Worm (Caenorhabditis elegans): ENCODE data around the gene F11F1.1.
"Not testable (repeated sequence)": the region's sequence is repeated elsewhere in the genome, so short reads cannot be mapped to it uniquely, and the experiment has no call there.

Gene F11F1.1

DNA sequence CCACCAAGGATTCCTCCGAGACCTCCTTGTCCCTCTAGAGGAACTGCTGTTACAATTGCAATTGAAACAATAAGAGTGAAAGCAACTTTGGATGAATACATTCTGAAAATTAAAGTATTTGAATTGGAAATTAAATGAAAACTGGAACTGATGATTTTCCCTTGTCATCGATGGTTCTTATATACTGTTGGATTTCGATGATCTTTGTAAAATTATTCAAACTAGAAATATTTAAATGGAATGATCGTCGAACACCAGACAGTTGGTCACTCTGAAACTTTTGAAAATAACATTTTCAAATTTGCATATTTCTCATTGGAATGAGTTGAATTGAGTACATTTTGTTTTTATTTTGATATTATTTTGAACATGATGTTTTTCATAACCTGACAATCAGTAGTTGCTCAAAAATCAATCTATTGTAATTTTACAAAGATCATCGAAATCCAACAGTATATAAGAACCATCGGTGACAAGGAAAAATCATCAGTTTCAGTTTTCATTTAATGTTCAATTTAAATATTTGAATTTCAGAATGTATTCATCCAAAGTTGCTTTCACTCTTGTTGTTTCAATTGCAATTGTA lies 6.4 kb downstream of the F11F1.1 start, which contains the start of the genes srlf-9 and srlf-10:
srlf-9 (minus strand) TSS at position 101 of the 586 bp plus-strand sequence.
srlf-10 (plus strand) TSS at position 536 of the 586 bp plus-strand sequence.
- not testable (repeated sequence) for TF ChIP-seq ama-1 (optimal IDR thresholded peaks at IDR 0.05); flt-1 (GFP tag; IDR thresholded peaks at IDR 0.05); aly-1 (tag; optimal IDR thresholded peaks at IDR 0.05)

DNA sequence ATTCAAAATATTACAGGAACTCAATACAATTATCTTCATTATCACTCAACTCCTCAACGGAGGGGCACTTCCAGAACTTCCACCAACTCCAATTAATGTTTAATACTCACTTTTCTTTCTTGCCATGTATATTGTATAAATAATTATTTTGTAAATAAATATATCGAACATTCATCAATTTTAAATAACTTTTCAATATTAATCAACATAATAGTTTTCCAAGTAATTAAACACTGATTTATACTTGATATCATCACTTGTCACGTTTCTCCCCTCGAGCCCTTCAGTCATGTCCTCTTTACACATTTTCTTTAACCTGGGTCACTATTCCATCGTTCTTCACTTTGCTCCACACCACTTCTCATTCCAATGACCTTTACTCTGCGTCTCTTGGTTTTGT lies 7.6 kb downstream of the F11F1.1 start, which contains the start of gene mig-18:
mig-18 (plus strand) TSS at position 301 of the 400 bp plus-strand sequence.
- TF ChIP-seq scrt-1 (GFP tag; IDR thresholded peaks at IDR 0.05) (no peak), hmbx-1 (tag; optimal IDR thresholded peaks at IDR 0.05) (no peak), flt-1 (GFP tag; IDR thresholded peaks at IDR 0.05) (no peak), F13C5.2 (tag; optimal IDR thresholded peaks at IDR 0.05) (no peak), ceh-36 (tag; optimal IDR thresholded peaks at IDR 0.05) (no peak), ama-1 (optimal IDR thresholded peaks at IDR 0.05) (no peak), ets-7 (tag; optimal IDR thresholded peaks at IDR 0.05) (no peak), hnd-1 (tag; optimal IDR thresholded peaks at IDR 0.05) (no peak), pes-1 (GFP tag; IDR thresholded peaks at IDR 0.05) (no peak), sea-1 (GFP tag; conservative IDR thresholded peaks at IDR 0.05) (no peak)

DNA sequence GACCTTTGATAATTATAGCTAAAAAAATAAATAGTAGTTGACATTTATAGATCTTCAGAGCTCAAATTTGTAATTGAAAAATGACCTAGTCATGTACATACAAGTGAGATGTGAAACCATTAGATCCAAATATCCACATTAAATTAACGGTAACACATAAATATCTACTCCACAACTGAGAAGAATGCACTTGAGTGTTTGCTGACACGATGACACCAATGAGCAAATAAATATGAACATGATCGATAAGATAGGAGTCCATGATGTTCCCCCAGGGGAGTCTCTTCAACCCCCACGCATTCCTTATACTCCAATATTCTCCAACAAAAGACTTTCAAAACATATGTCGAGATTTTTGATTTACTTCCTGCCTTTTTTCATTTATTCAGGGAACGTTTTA lies 9.1 kb downstream of the F11F1.1 start, which contains the start of gene ttr-52:
ttr-52 (plus strand) TSS at position 301 of the 400 bp plus-strand sequence.
- TF ChIP-seq tbx-37 (GFP tag; conservative IDR thresholded peaks at IDR 0.05) (no peak), scrt-1 (GFP tag; IDR thresholded peaks at IDR 0.05) (no peak), ama-1 (optimal IDR thresholded peaks at IDR 0.05) (no peak), F13C5.2 (tag; optimal IDR thresholded peaks at IDR 0.05) (no peak), flt-1 (GFP tag; IDR thresholded peaks at IDR 0.05) (no peak), hmbx-1 (tag; optimal IDR thresholded peaks at IDR 0.05) (no peak), aly-1 (tag; optimal IDR thresholded peaks at IDR 0.05) (no peak), tbx-11 (GFP tag; IDR thresholded peaks at IDR 0.05) (no peak), hmg-4 (GFP tag; optimal IDR thresholded peaks at IDR 0.05) (no peak), ets-7 (tag; optimal IDR thresholded peaks at IDR 0.05) (no peak), ceh-13 (GFP tag; optimal IDR thresholded peaks at IDR 0.05) (no peak), pes-1 (GFP tag; IDR thresholded peaks at IDR 0.05) (no peak), hnd-1 (tag; optimal IDR thresholded peaks at IDR 0.05) (no peak)

- no peak for TF ChIP-seq scrt-1 (GFP tag; IDR thresholded peaks at IDR 0.05)
- TF ChIP-seq hmg-4 (GFP tag; optimal IDR thresholded peaks at IDR 0.05): no peak
- TF ChIP-seq B0310.2 (tag; optimal IDR thresholded peaks at IDR 0.05): no peak
- no peak for TF ChIP-seq tbx-37 (GFP tag; conservative IDR thresholded peaks at IDR 0.05)
- TF ChIP-seq hmbx-1 (tag; optimal IDR thresholded peaks at IDR 0.05): no peak
- TF ChIP-seq ceh-36 (tag; optimal IDR thresholded peaks at IDR 0.05): no peak
- no peak for TF ChIP-seq pes-1 (GFP tag; IDR thresholded peaks at IDR 0.05)
- no peak for TF ChIP-seq ama-1 (optimal IDR thresholded peaks at IDR 0.05)
- TF ChIP-seq flt-1 (GFP tag; IDR thresholded peaks at IDR 0.05): no peak
- no peak for TF ChIP-seq tbx-11 (GFP tag; IDR thresholded peaks at IDR 0.05)
- TF ChIP-seq tra-4 (tag; optimal IDR thresholded peaks at IDR 0.05): no peak
- TF ChIP-seq F13C5.2 (tag; optimal IDR thresholded peaks at IDR 0.05): no peak
These were observed 10.1 kb downstream of the F11F1.1 start, which contains the start of gene nas-1 for ce11 chrIII:13405504-13405903. Gene nas-1 (plus strand): TSS chrIII:13405804.

ce11 chrIII:13409498-13409897 lies 14.1 kb downstream of the F11F1.1 start, which contains the start of gene myo-6:
Gene myo-6 (plus strand): TSS chrIII:13409798.
- TF ChIP-seq ceh-36 (tag; optimal IDR thresholded peaks at IDR 0.05): no peak
- no peak for TF ChIP-seq ama-1 (optimal IDR thresholded peaks at IDR 0.05)
- TF ChIP-seq tbx-37 (GFP tag; conservative IDR thresholded peaks at IDR 0.05): no peak
- TF ChIP-seq tbx-11 (GFP tag; IDR thresholded peaks at IDR 0.05): no peak
- no peak for TF ChIP-seq sea-1 (GFP tag; conservative IDR thresholded peaks at IDR 0.05)
- no peak for TF ChIP-seq ets-7 (tag; optimal IDR thresholded peaks at IDR 0.05)
- TF ChIP-seq pes-1 (GFP tag; IDR thresholded peaks at IDR 0.05): no peak

ce11 chrIII:13411202-13411601 lies 15.8 kb downstream of the F11F1.1 start:
- TF ChIP-seq ama-1 (optimal IDR thresholded peaks at IDR 0.05): no peak
- TF ChIP-seq hmbx-1 (tag; optimal IDR thresholded peaks at IDR 0.05): no peak
- no peak for TF ChIP-seq aly-1 (tag; optimal IDR thresholded peaks at IDR 0.05)
- no peak for TF ChIP-seq pes-1 (GFP tag; IDR thresholded peaks at IDR 0.05)
- TF ChIP-seq F13C5.2 (tag; optimal IDR thresholded peaks at IDR 0.05): no peak
- no peak for TF ChIP-seq B0310.2 (tag; optimal IDR thresholded peaks at IDR 0.05)
- TF ChIP-seq ets-7 (tag; optimal IDR thresholded peaks at IDR 0.05): no peak
- TF ChIP-seq tra-4 (tag; optimal IDR thresholded peaks at IDR 0.05): no peak
- TF ChIP-seq hnd-1 (tag; optimal IDR thresholded peaks at IDR 0.05): no peak
- TF ChIP-seq sea-1 (GFP tag; conservative IDR thresholded peaks at IDR 0.05): no peak
- TF ChIP-seq scrt-1 (GFP tag; IDR thresholded peaks at IDR 0.05): no peak
- no peak for TF ChIP-seq tbx-11 (GFP tag; IDR thresholded peaks at IDR 0.05)
- TF ChIP-seq flt-1 (GFP tag; IDR thresholded peaks at IDR 0.05): no peak

DNA sequence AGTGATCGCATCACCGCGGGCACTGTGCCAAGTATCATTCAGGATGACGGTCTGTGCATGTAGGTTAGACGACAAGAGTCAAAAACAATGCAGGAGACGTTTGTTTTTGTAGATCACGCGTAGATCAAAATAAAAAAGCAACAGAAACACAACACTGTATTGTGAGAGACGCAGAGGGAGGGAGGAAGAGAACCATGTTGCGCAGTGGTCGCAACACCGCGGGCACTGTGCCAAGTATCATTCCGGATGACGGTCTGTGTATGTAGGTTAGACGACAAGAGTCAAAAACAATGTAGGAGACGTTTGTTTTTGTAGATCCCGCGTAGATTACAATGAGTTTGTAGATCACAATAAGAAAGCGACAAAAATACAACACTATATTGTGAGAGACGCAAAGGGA lies 23.6 kb downstream of the F11F1.1 start:
- TF ChIP-seq flt-1 (GFP tag; IDR thresholded peaks at IDR 0.05): no peak
- no peak for TF ChIP-seq ceh-13 (GFP tag; optimal IDR thresholded peaks at IDR 0.05)
- TF ChIP-seq hmbx-1 (tag; optimal IDR thresholded peaks at IDR 0.05): no peak
- no peak for TF ChIP-seq tra-4 (tag; optimal IDR thresholded peaks at IDR 0.05)
- no peak for TF ChIP-seq aly-1 (tag; optimal IDR thresholded peaks at IDR 0.05)
- TF ChIP-seq ama-1 (optimal IDR thresholded peaks at IDR 0.05): no peak
- TF ChIP-seq F13C5.2 (tag; optimal IDR thresholded peaks at IDR 0.05): no peak
- TF ChIP-seq ets-7 (tag; optimal IDR thresholded peaks at IDR 0.05): no peak
- no peak for TF ChIP-seq hmg-4 (GFP tag; optimal IDR thresholded peaks at IDR 0.05)
- TF ChIP-seq ceh-36 (tag; optimal IDR thresholded peaks at IDR 0.05): no peak
- no peak for TF ChIP-seq sea-1 (GFP tag; conservative IDR thresholded peaks at IDR 0.05)
- no peak for TF ChIP-seq hnd-1 (tag; optimal IDR thresholded peaks at IDR 0.05)
- no peak for TF ChIP-seq scrt-1 (GFP tag; IDR thresholded peaks at IDR 0.05)
- no peak for TF ChIP-seq tbx-11 (GFP tag; IDR thresholded peaks at IDR 0.05)
- TF ChIP-seq B0310.2 (tag; optimal IDR thresholded peaks at IDR 0.05): no peak
- no peak for TF ChIP-seq pes-1 (GFP tag; IDR thresholded peaks at IDR 0.05)
- no peak for TF ChIP-seq tbx-37 (GFP tag; conservative IDR thresholded peaks at IDR 0.05)
